Worm (Caenorhabditis elegans): ENCODE data around the gene acs-2.
"Not testable (repeated sequence)": the region's sequence is repeated elsewhere in the genome, so short reads cannot be mapped to it uniquely, and the experiment has no call there.

The acs-2 gene

DNA sequence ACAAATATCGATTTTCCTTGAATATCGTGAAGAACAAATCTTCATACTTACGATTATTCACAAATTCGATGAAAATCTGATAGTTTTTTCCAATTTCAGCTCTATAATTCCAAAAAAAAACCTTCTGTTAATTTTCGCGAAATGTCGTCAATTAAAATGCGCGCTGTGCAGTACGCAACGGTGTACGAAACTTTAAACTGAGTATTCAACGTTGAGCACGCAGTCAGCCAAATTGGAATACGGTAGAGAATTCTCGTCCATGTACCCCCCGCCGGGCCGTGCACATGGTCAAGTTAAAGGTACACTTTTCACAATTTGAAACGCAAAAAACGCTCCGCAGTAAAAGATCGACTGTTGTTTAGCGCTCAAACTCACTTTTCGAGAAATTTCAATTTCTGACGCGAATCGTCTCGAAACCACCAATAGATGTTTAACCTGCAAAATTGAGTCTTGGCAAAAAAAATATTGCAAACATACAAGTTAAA lies 23.0 kb downstream of the acs-2 start, which contains the start of gene F28F8.7 (continued):
- TF ChIP-seq ceh-100 (GFP tag; IDR thresholded peaks at IDR 0.05) (peak; percentile 79), rcor-1 (GFP tag; IDR thresholded peaks at IDR 0.05) (peak; percentile 68; the same call in 1 of the 2 replicates), ets-4 (GFP tag; optimal IDR thresholded peaks at IDR 0.05) (peak; percentile 41), madf-6 (GFP tag; IDR thresholded peaks at IDR 0.05) (peak; percentile 50), unc-130 (GFP tag; optimal IDR thresholded peaks at IDR 0.05) (peak; percentile 80), repo-1 (tag; optimal IDR thresholded peaks at IDR 0.05) (peak; percentile 81), cebp-1 (GFP tag; IDR thresholded peaks at IDR 0.05) (peak; percentile 74), cebp-1 (tag; optimal IDR thresholded peaks at IDR 0.05) (peak; percentile 78), cebp-2 (GFP tag; IDR thresholded peaks at IDR 0.05) (peak; percentile 95; the same call in 1 of the 2 replicates), F37B4.10 (GFP tag; IDR thresholded peaks at IDR 0.05) (0 out of 2 replicates have a peak, but pooled peaks have one; percentile 31), egl-18 (GFP tag; IDR thresholded peaks at IDR 0.05) (0 out of 2 replicates have a peak, but pooled peaks have one; percentile 25), egl-44 (GFP tag; IDR thresholded peaks at IDR 0.05) (0 out of 2 replicates have a peak, but pooled peaks have one; percentile 30), snpc-4 (tag; optimal IDR thresholded peaks at IDR 0.05) (peak in 2 of 4 experiments; percentile 63 to 82), hmg-1.2 (GFP tag; IDR thresholded peaks at IDR 0.05) (peak; percentile 96), lin-40 (tag; optimal IDR thresholded peaks at IDR 0.05) (peak; percentile 69), C06A6.2 (GFP tag; conservative IDR thresholded peaks at IDR 0.05) (peak; percentile 82), lin-35 (GFP tag; optimal IDR thresholded peaks at IDR 0.05) (peak in 1 of 3 experiments; percentile 94), lir-1 (GFP tag; conservative IDR thresholded peaks at IDR 0.05) (peak; percentile 63), pbrm-1 (GFP tag; IDR thresholded peaks at IDR 0.05) (peak; percentile 84), ztf-3 (GFP tag; optimal IDR thresholded peaks at IDR 0.05) (peak; percentile 46), egrh-3 (GFP tag; IDR thresholded peaks at IDR 0.05) (0 out of 2 replicates have a peak, but pooled peaks have one; percentile 15), ztf-25 (GFP tag; IDR thresholded peaks at IDR 0.05) (0 out of 2 replicates have a peak, but pooled peaks have one; percentile 37), B0261.1 (tag; optimal IDR thresholded peaks at IDR 0.05) (peak; percentile 17), athp-1 (tag; optimal IDR thresholded peaks at IDR 0.05) (peak; percentile 38)
- not testable (repeated sequence) for TF ChIP-seq snpc-4 (GFP tag; optimal IDR thresholded peaks at IDR 0.05)

DNA sequence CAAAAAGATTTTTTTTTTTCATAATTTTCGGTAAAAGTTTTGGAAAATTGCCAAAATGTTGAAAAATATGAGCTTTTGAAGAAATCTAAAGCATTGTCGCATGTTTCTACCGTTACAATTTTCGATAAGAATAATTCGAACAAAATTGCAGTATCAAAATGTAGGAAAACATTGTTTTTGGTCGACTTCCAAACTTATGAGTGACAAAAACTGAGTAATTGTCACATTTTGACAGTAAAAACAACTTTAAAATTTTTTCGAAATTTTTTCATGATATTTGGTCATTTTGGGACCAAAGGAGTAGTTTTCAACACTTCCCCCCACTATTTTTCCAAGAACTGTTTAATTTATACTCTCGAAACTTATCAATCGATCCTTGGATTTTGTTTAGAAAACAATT lies 27.4 kb downstream of the acs-2 start, which contains the start of gene fbxa-139:
Gene fbxa-139, minus strand, starts transcription at position 101 of the 400 bp plus-strand sequence.
- TF ChIP-seq F57C9.4 (tag; optimal IDR thresholded peaks at IDR 0.05) = no peak
- no peak for TF ChIP-seq mxl-1 (tag; optimal IDR thresholded peaks at IDR 0.05)
- TF ChIP-seq ceh-100 (GFP tag; IDR thresholded peaks at IDR 0.05) = no peak
- no peak for TF ChIP-seq ztf-26 (tag; optimal IDR thresholded peaks at IDR 0.05)
- no peak for TF ChIP-seq snpc-3.4 (tag; optimal IDR thresholded peaks at IDR 0.05)
- no peak for TF ChIP-seq attf-3 (GFP tag; conservative IDR thresholded peaks at IDR 0.05)
- no peak for TF ChIP-seq rcor-1 (GFP tag; IDR thresholded peaks at IDR 0.05)
- no peak for TF ChIP-seq lsy-27 (tag; optimal IDR thresholded peaks at IDR 0.05; ENCODE audit: borderline replicate concordance, insufficient read depth)

DNA sequence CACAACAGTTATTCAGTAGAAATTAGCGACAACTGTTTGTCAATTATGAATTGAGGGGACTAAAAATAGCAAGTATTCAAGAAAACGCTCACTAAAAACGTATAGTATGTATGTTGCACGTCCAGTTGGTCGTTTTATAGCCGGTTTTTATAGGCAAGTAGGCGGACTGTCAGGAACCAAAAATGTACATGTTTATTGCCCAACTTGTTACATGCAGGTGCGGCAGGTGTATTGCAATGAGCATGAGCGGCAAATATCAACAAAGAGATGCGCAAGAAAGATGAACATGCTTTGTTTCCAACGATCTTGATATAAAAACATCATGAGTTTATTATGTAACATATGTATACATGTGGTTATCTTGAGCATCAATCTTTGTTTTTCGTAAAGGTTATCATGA lies 32.6 kb downstream of the acs-2 start, which contains the start of gene B0391.14:
Gene B0391.14, minus strand, starts transcription at position 101 of the 400 bp plus-strand sequence.
- not testable (repeated sequence) for TF ChIP-seq atf-7 (tag; optimal IDR thresholded peaks at IDR 0.05); ama-1 (optimal IDR thresholded peaks at IDR 0.05); ama-1 (GFP tag; optimal IDR thresholded peaks at IDR 0.05); lin-35 (GFP tag; optimal IDR thresholded peaks at IDR 0.05)

DNA sequence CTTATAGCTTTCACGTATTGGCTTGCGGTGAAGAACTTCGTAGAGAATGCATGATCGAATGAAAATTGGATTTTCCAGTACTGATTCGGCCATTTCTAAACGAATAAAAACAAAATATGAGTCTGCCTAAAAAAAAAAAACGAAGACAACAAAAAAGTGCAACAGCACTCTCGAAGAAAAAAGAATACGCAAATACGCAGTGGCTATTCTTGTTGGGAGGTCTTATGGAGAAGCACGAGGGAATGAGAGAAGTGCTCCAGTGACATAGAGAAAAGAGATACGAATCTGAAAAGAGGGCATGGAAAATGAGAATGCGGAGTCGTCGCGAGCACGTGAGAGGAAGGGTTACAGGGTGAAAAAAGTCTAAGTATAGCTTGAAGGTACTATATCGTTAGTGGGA lies 35.1 kb downstream of the acs-2 start, which contains the start of gene fbxa-152:
Gene fbxa-152, minus strand, starts transcription at position 101 of the 400 bp plus-strand sequence.
- TF ChIP-seq aptf-2 (GFP tag; conservative IDR thresholded peaks at IDR 0.05) (no peak), bed-2 (GFP tag; IDR thresholded peaks at IDR 0.05) (no peak), dpff-1 (tag; optimal IDR thresholded peaks at IDR 0.05) (no peak), T07F8.4 (tag; optimal IDR thresholded peaks at IDR 0.05) (no peak), ZK185.1 (tag; optimal IDR thresholded peaks at IDR 0.05; ENCODE audit: poor library complexity, severe bottlenecking) (no peak), F57A8.1 (GFP tag; optimal IDR thresholded peaks at IDR 0.05) (no peak), hsf-1 (GFP tag; IDR thresholded peaks at IDR 0.05) (no peak), tbp1 (GFP tag; optimal IDR thresholded peaks at IDR 0.05) (no peak), sdz-38 (tag; optimal IDR thresholded peaks at IDR 0.05) (no peak), gei-17 (GFP tag; optimal IDR thresholded peaks at IDR 0.05) (no peak), nhr-120 (GFP tag; IDR thresholded peaks at IDR 0.05) (no peak), nhr-179 (tag; optimal IDR thresholded peaks at IDR 0.05) (no peak)
